Fruit fly (Drosophila melanogaster) whole organism, prepupa: ENCODE measurements around the gene CG8001.

Source experiments
- Blimp-1 ChIP-seq: fragments of 200-800 bp; sonication (Bioruptor generic); optimal IDR thresholded peaks from 3 replicates; lab custom pipeline; 2017; ENCODE audit warnings: missing biosample characterization, missing genetic modification characterization, mild to moderate bottlenecking, moderate library complexity, missing genetic modification reagents
- CG10669 ChIP-seq: fragments of 200-800 bp; sonication (Bioruptor generic); optimal IDR thresholded peaks from 3 replicates; lab custom pipeline; 2018; ENCODE audit warnings: missing biosample characterization, mild to moderate bottlenecking, missing genetic modification characterization, moderate library complexity
- CG11294 ChIP-seq: fragments of 200-800 bp; sonication (Bioruptor generic); IDR thresholded peaks from 2 replicates; pipeline ENCODE4 v1.3.6; 2022; ENCODE audit warnings: missing biosample characterization, missing genetic modification characterization
- CG11762 ChIP-seq: fragments of 200-800 bp; sonication (Bioruptor generic); optimal IDR thresholded peaks from 3 replicates; lab custom pipeline; 2016; ENCODE audit warnings: missing biosample characterization, missing genetic modification characterization; ENCODE audit not compliant: insufficient read depth
- CG11902 ChIP-seq: fragments of 200-800 bp; sonication (Bioruptor generic); optimal IDR thresholded peaks from 3 replicates; lab custom pipeline; 2016; ENCODE audit warnings: missing biosample characterization, missing genetic modification characterization
- CG15336 ChIP-seq: fragments of 200-800 bp; sonication (Bioruptor generic); IDR thresholded peaks from 2 replicates; pipeline ENCODE4 v1.3.6; 2022; ENCODE audit warnings: missing biosample characterization, missing genetic modification characterization
- CG1621 ChIP-seq: fragments of 200-800 bp; sonication (Bioruptor generic); optimal IDR thresholded peaks from 3 replicates; lab custom pipeline; 2018; ENCODE audit warnings: missing biosample characterization, mild to moderate bottlenecking, missing genetic modification characterization
- CG3032 ChIP-seq: fragments of 200-800 bp; optimal IDR thresholded peaks from 2 replicates; lab custom pipeline; 2019; ENCODE audit warnings: missing biosample characterization, mild to moderate bottlenecking, missing genetic modification characterization, moderate library complexity
- CG31627 ChIP-seq: fragments of 200-800 bp; sonication (Bioruptor generic); optimal IDR thresholded peaks from 3 replicates; lab custom pipeline; 2016; ENCODE audit warnings: missing biosample characterization, missing genetic modification characterization
- CG34406 ChIP-seq: fragments of 200-800 bp; sonication (Bioruptor generic); optimal IDR thresholded peaks from 3 replicates; lab custom pipeline; 2016; ENCODE audit warnings: missing biosample characterization, missing genetic modification characterization
- CG3919 ChIP-seq: fragments of 200-800 bp; sonication (Bioruptor generic); optimal IDR thresholded peaks from 3 replicates; lab custom pipeline; 2016; ENCODE audit warnings: missing biosample characterization, missing genetic modification characterization
- CG6163 ChIP-seq: fragments of 200-800 bp; sonication (Bioruptor generic); IDR thresholded peaks from 3 replicates; pipeline ENCODE4 v1.3.6; 2022; ENCODE audit warnings: missing biosample characterization, missing genetic modification characterization
- CG6276 ChIP-seq: fragments of 200-800 bp; sonication (Bioruptor generic); optimal IDR thresholded peaks from 2 replicates; lab custom pipeline; 2017; ENCODE audit warnings: missing biosample characterization, mild to moderate bottlenecking, missing genetic modification characterization
- CG6808 ChIP-seq: fragments of 200-800 bp; sonication (Bioruptor generic); optimal IDR thresholded peaks from 3 replicates; lab custom pipeline; 2017; ENCODE audit warnings: missing biosample characterization, missing genetic modification characterization, mild to moderate bottlenecking, moderate library complexity, missing genetic modification reagents
- CG6854 ChIP-seq: fragments of 200-800 bp; sonication (Bioruptor generic); optimal IDR thresholded peaks from 2 replicates; lab custom pipeline; 2017; ENCODE audit warnings: missing biosample characterization, mild to moderate bottlenecking, missing genetic modification characterization
- CG7368 ChIP-seq: fragments of 200-800 bp; sonication (Bioruptor generic); optimal IDR thresholded peaks from 3 replicates; lab custom pipeline; 2016; ENCODE audit warnings: missing biosample characterization, missing genetic modification characterization
- CG8319 ChIP-seq: fragments of 200-800 bp; sonication (Bioruptor generic); optimal IDR thresholded peaks from 3 replicates; lab custom pipeline; 2016; ENCODE audit warnings: missing biosample characterization, missing genetic modification characterization
- CG8632 ChIP-seq: fragments of 200-800 bp; sonication (Bioruptor generic); optimal IDR thresholded peaks from 3 replicates; lab custom pipeline; 2016; ENCODE audit warnings: missing biosample characterization, missing genetic modification characterization
- CG9139 ChIP-seq: fragments of 200-800 bp; sonication (Bioruptor generic); optimal IDR thresholded peaks from 3 replicates; lab custom pipeline; 2017; ENCODE audit warnings: missing biosample characterization, mild to moderate bottlenecking, missing genetic modification characterization
- Eip78C ChIP-seq: fragments of 200-800 bp; sonication (Bioruptor generic); peaks from one replicate; lab custom pipeline; 2016; ENCODE audit warnings: missing biosample characterization, missing genetic modification characterization
- Eip93F ChIP-seq: fragments of 200-800 bp; sonication (Bioruptor generic); optimal IDR thresholded peaks from 2 replicates; lab custom pipeline; 2016; ENCODE audit warnings: missing biosample characterization, mild to moderate bottlenecking, missing genetic modification characterization
- Ets21C ChIP-seq: fragments of 200-800 bp; sonication (Bioruptor generic); optimal IDR thresholded peaks from 3 replicates; lab custom pipeline; 2016; ENCODE audit warnings: missing biosample characterization, missing genetic modification characterization
- Ets96B ChIP-seq: fragments of 200-800 bp; optimal IDR thresholded peaks from 2 replicates; lab custom pipeline; 2019; ENCODE audit warnings: missing biosample characterization, mild to moderate bottlenecking, missing genetic modification characterization, moderate library complexity
- Gug ChIP-seq: fragments of 200-800 bp; sonication (Bioruptor generic); IDR thresholded peaks from 2 replicates; pipeline ENCODE4 v1.3.6; 2022; ENCODE audit warnings: missing biosample characterization, missing genetic modification characterization
- Hr39 ChIP-seq: fragments of 200-800 bp; sonication (Bioruptor generic); optimal IDR thresholded peaks from 2 replicates; lab custom pipeline; 2016; ENCODE audit warnings: missing biosample characterization, missing genetic modification characterization
- Lpt ChIP-seq: fragments of 200-800 bp; sonication (Bioruptor generic); optimal IDR thresholded peaks from 3 replicates; lab custom pipeline; 2016; ENCODE audit warnings: missing biosample characterization, missing genetic modification characterization
- Met ChIP-seq: fragments of 200-800 bp; sonication (Bioruptor generic); optimal IDR thresholded peaks from 3 replicates; lab custom pipeline; 2016; ENCODE audit warnings: missing biosample characterization, missing genetic modification characterization
- OdsH ChIP-seq: fragments of 200-800 bp; sonication (Bioruptor generic); optimal IDR thresholded peaks from 3 replicates; lab custom pipeline; 2016; ENCODE audit warnings: missing biosample characterization, missing genetic modification characterization
- Sox102F ChIP-seq: fragments of 200-800 bp; sonication (Bioruptor generic); optimal IDR thresholded peaks from 2 replicates; lab custom pipeline; 2016; ENCODE audit warnings: missing biosample characterization, mild to moderate bottlenecking, missing genetic modification characterization
- Sox14 ChIP-seq: fragments of 200-800 bp; sonication (Bioruptor generic); optimal IDR thresholded peaks from 3 replicates; lab custom pipeline; 2016; ENCODE audit warnings: missing biosample characterization, missing genetic modification characterization
- Sox15 ChIP-seq: fragments of 200-800 bp; sonication (Bioruptor generic); optimal IDR thresholded peaks from 3 replicates; lab custom pipeline; 2016; ENCODE audit warnings: missing biosample characterization, missing genetic modification characterization
- acj6 ChIP-seq: fragments of 200-800 bp; sonication (Bioruptor generic); optimal IDR thresholded peaks from 3 replicates; lab custom pipeline; 2016; ENCODE audit warnings: missing biosample characterization, missing genetic modification characterization
- dac ChIP-seq: fragments of 200-800 bp; sonication (Bioruptor generic); optimal IDR thresholded peaks from 2 replicates; lab custom pipeline; 2017; ENCODE audit warnings: missing biosample characterization, mild to moderate bottlenecking, missing genetic modification characterization
- dsx ChIP-seq: fragments of 200-800 bp; optimal IDR thresholded peaks from 3 replicates; lab custom pipeline; 2019; ENCODE audit warnings: missing biosample characterization, mild to moderate bottlenecking, missing genetic modification characterization, moderate library complexity; ENCODE audit not compliant: poor library complexity, severe bottlenecking
- eg ChIP-seq: fragments of 200-800 bp; sonication (Bioruptor generic); IDR thresholded peaks from 3 replicates; pipeline ENCODE4 v1.3.6; 2022; ENCODE audit warnings: missing biosample characterization, missing genetic modification characterization
- esn ChIP-seq: fragments of 200-800 bp; sonication (Bioruptor generic); optimal IDR thresholded peaks from 2 replicates; lab custom pipeline; 2016; ENCODE audit warnings: missing biosample characterization, mild to moderate bottlenecking, missing genetic modification characterization, moderate library complexity
- fd85E ChIP-seq: fragments of 200-800 bp; sonication (Bioruptor generic); optimal IDR thresholded peaks from 3 replicates; lab custom pipeline; 2016; ENCODE audit warnings: missing biosample characterization, missing genetic modification characterization
- lz ChIP-seq: fragments of 200-800 bp; sonication (Bioruptor generic); optimal IDR thresholded peaks from 3 replicates; lab custom pipeline; 2016; ENCODE audit warnings: missing biosample characterization, missing genetic modification characterization
- net ChIP-seq: fragments of 200-800 bp; sonication (Bioruptor generic); optimal IDR thresholded peaks from 3 replicates; lab custom pipeline; 2016; ENCODE audit warnings: missing biosample characterization, missing genetic modification characterization
- pdm3 ChIP-seq: fragments of 200-800 bp; sonication (Bioruptor generic); optimal IDR thresholded peaks from 3 replicates; lab custom pipeline; 2016; ENCODE audit warnings: missing biosample characterization, missing genetic modification characterization
- salr ChIP-seq, 2 experiments: fragments of 200-800 bp; sonication (Bioruptor generic); optimal IDR thresholded peaks; 3 replicates each; lab custom pipeline; 2016 to 2018; ENCODE audit warnings: missing biosample characterization in 2 of 2, missing genetic modification characterization in 2 of 2, mild to moderate bottlenecking in 1 of 2
- spab ChIP-seq: fragments of 200-800 bp; sonication (Bioruptor generic); optimal IDR thresholded peaks from 2 replicates; lab custom pipeline; 2017; ENCODE audit warnings: missing biosample characterization, mild to moderate bottlenecking, missing genetic modification characterization, missing genetic modification reagents
- svp ChIP-seq: fragments of 200-800 bp; sonication (Bioruptor generic); peaks from one replicate; lab custom pipeline; 2016; ENCODE audit warnings: missing biosample characterization, missing genetic modification characterization
- vri ChIP-seq: fragments of 200-800 bp; sonication (Bioruptor generic); optimal IDR thresholded peaks from 3 replicates; lab custom pipeline; 2016; ENCODE audit warnings: missing biosample characterization, mild to moderate bottlenecking, missing genetic modification characterization

CG8001 gene

dm6 chr3L:1724090-1724489, 31.9 kb upstream of the CG8001 start, which contains the start of gene CG12035:
CG12035 (plus strand) TSS chr3L:1724390.
- no peak for TF ChIP-seq CG6276
- TF ChIP-seq CG11902 = no peak
- TF ChIP-seq CG11762 = no peak
- TF ChIP-seq lz = no peak
- no peak for TF ChIP-seq Sox14
- TF ChIP-seq salr (GFP tag; optimal IDR thresholded peaks at IDR 0.05; lab: Kevin White, UChicago) = no peak
- TF ChIP-seq CG6854 = no peak
- no peak for TF ChIP-seq CG3032 (tag; lab: Kevin White, UChicago)
- TF ChIP-seq CG8319 (GFP tag; lab: Kevin White, UChicago) = no peak
- TF ChIP-seq CG6808 = no peak

DNA sequence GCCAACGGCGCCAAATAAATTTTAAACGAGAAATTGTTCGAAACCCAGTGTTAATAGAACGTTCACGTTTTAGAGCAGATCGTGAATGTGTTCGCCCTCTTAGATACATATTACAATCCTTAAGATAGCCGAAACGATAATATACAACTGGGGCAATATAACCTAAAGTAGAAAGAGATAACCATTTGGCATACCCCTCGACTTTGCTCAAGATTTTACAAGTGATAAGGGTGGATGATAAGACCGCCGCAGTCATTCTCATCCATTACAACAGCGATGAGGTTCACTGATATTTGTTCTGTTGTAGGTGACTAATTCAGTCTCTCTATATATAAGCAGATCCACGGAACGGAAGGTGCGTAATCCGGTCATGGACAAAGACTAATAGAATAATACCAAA, 29.2 kb upstream of the CG8001 start:
- TF ChIP-seq Eip78C (GFP tag; lab: Kevin White, UChicago) = no peak
- peak; percentile 76 for TF ChIP-seq svp (GFP tag; lab: Kevin White, UChicago)
- peak; percentile 24 for TF ChIP-seq vri (GFP tag; lab: Kevin White, UChicago)
- no peak for TF ChIP-seq Sox15 (GFP tag; lab: Kevin White, UChicago)

DNA sequence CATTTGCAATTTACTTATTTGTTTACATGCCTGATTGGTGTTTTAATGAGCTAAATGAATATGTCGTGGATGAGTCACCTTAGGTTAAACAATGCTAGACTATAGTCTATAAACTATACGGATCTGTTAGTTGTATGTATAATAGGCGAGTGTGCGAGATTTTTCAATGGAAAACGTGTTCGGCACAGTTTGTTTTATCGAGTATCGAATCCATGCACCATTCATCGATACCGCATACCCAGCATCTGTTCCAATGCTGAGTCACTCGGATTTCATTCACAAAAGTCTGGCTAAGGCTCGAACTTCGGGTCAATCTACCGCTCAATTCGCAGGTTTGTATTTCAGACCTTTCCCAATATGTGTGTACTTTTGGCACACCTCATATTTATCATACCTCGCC, 28.5 kb upstream of the CG8001 start:
- TF ChIP-seq dsx (no peak), net (GFP tag; lab: Kevin White, UChicago) (no peak), Gug (no peak), eg (GFP tag; lab: Robert Waterston, UW) (no peak), esn (GFP tag; lab: Kevin White, UChicago) (no peak), CG1621 (no peak), Ets21C (GFP tag; lab: Kevin White, UChicago) (no peak), Sox102F (GFP tag; lab: Kevin White, UChicago) (no peak), CG3919 (GFP tag; lab: Kevin White, UChicago) (no peak), CG11294 (GFP tag; lab: Robert Waterston, UW) (no peak), CG6854 (no peak), Ets96B (tag; lab: Kevin White, UChicago) (no peak), dac (GFP tag; lab: Kevin White, UChicago) (no peak), vri (GFP tag; lab: Kevin White, UChicago) (no peak), CG6163 (no peak), CG8632 (no peak), CG9139 (no peak), Met (no peak), CG10669 (GFP tag; lab: Kevin White, UChicago) (no peak), CG31627 (GFP tag; lab: Kevin White, UChicago) (no peak)

- TF ChIP-seq CG6854 (peak; percentile 34), Sox15 (GFP tag; lab: Kevin White, UChicago) (no peak)
These were observed 26.4 kb upstream of the CG8001 start for dm6 chr3L:1729380-1730159.

- no peak for TF ChIP-seq CG6854
- no peak for TF ChIP-seq fd85E (GFP tag; lab: Kevin White, UChicago)
- TF ChIP-seq CG34406 (GFP tag; lab: Kevin White, UChicago) = no peak
- TF ChIP-seq CG3032 (tag; lab: Kevin White, UChicago) = no peak
- no peak for TF ChIP-seq Sox102F (GFP tag; lab: Kevin White, UChicago)
- no peak for TF ChIP-seq Lpt
- no peak for TF ChIP-seq Hr39 (GFP tag; lab: Kevin White, UChicago)
- TF ChIP-seq Blimp-1 (GFP tag; lab: Kevin White, UChicago) = peak; percentile 96
- TF ChIP-seq Met = no peak
- no peak for TF ChIP-seq OdsH
- no peak for TF ChIP-seq Eip93F (GFP tag; lab: Kevin White, UChicago)
- no peak for TF ChIP-seq Sox15 (GFP tag; lab: Kevin White, UChicago)
- no peak for TF ChIP-seq vri (GFP tag; lab: Kevin White, UChicago)
- no peak for TF ChIP-seq spab (GFP tag; lab: Kevin White, UChicago)
- no peak for TF ChIP-seq CG11294 (GFP tag; lab: Robert Waterston, UW)
- no peak for TF ChIP-seq acj6
- TF ChIP-seq CG15336 (GFP tag; lab: Robert Waterston, UW) = no peak
- TF ChIP-seq CG8319 (GFP tag; lab: Kevin White, UChicago) = no peak
- no peak for TF ChIP-seq CG11762
- TF ChIP-seq Sox14 = no peak
- TF ChIP-seq pdm3 (GFP tag; lab: Kevin White, UChicago) = no peak
- TF ChIP-seq Ets21C (GFP tag; lab: Kevin White, UChicago) = no peak
- TF ChIP-seq CG7368 (GFP tag; lab: Kevin White, UChicago) = no peak
These were observed 25.8 kb upstream of the CG8001 start for dm6 chr3L:1730160-1730595.
